Worm (Caenorhabditis elegans): ENCODE results near the gene pgp-3.
A peak's percentile ranks its signal among the peaks of the same experiment; 100 is the strongest.

ce11 chrX:11375509-11375908 is 23.6 kb downstream of the pgp-3 start, which contains the start of gene F42E11.3:
- TF ChIP-seq nhr-11 (tag; optimal IDR thresholded peaks at IDR 0.05) = no peak
- TF ChIP-seq ceh-14 (tag; optimal IDR thresholded peaks at IDR 0.05) = no peak
- no peak for TF ChIP-seq dve-1 (tag; optimal IDR thresholded peaks at IDR 0.05)
- TF ChIP-seq hlh-30 (tag; optimal IDR thresholded peaks at IDR 0.05; ENCODE audit: insufficient read depth) = no peak
- TF ChIP-seq ceh-22 (tag; optimal IDR thresholded peaks at IDR 0.05) = no peak
- no peak for TF ChIP-seq hlh-6 (tag; optimal IDR thresholded peaks at IDR 0.05)
- no peak for TF ChIP-seq ets-4 (tag; optimal IDR thresholded peaks at IDR 0.05)
- TF ChIP-seq ahr-1 (tag; optimal IDR thresholded peaks at IDR 0.05) = no peak
- TF ChIP-seq ama-1 (optimal IDR thresholded peaks at IDR 0.05) = peak; percentile 31
- no peak for TF ChIP-seq sox-4 (tag; optimal IDR thresholded peaks at IDR 0.05)
- no peak for TF ChIP-seq ceh-19 (GFP tag; optimal IDR thresholded peaks at IDR 0.05)
- no peak for TF ChIP-seq nfya-1 (tag; optimal IDR thresholded peaks at IDR 0.05)

Data from whole organism, late embryonic.